Fruit fly (Drosophila melanogaster) whole organism, embryonic: ENCODE results near the gene Sp1.

Source experiments
- Aef1 ChIP-seq: fragments of 200-800 bp; sonication (Bioruptor generic); IDR thresholded peaks from 3 replicates; pipeline ENCODE4 v1.3.6; 2022; ENCODE audit warnings: missing biosample characterization, missing genetic modification characterization
- BEAF-32 ChIP-seq: fragments of 200-800 bp; sonication (Bioruptor generic); optimal IDR thresholded peaks from 3 replicates; lab custom pipeline; 2017; ENCODE audit warnings: missing biosample characterization, missing genetic modification characterization, mild to moderate bottlenecking, moderate library complexity, missing genetic modification reagents
- Blimp-1 ChIP-seq: fragments of 200-800 bp; sonication (Bioruptor generic); optimal IDR thresholded peaks from 3 replicates; lab custom pipeline; 2018; ENCODE audit warnings: missing biosample characterization, missing genetic modification characterization, mild to moderate bottlenecking, moderate library complexity, missing genetic modification reagents
- C15 ChIP-seq: fragments of 200-800 bp; sonication (Bioruptor generic); IDR thresholded peaks from 3 replicates; pipeline ENCODE4 v1.3.6; 2022; ENCODE audit warnings: missing biosample characterization, missing genetic modification characterization
- CG10209 ChIP-seq: fragments of 200-800 bp; sonication (Bioruptor generic); optimal IDR thresholded peaks from 3 replicates; lab custom pipeline; 2017; ENCODE audit warnings: missing biosample characterization, mild to moderate bottlenecking, missing genetic modification characterization, missing genetic modification reagents
- CG10462 ChIP-seq: fragments of 200-800 bp; sonication (Bioruptor generic); optimal IDR thresholded peaks from 2 replicates; lab custom pipeline; 2016; ENCODE audit warnings: missing biosample characterization, missing genetic modification characterization
- CG12219 ChIP-seq: fragments of 200-800 bp; sonication (Bioruptor generic); optimal IDR thresholded peaks from 3 replicates; lab custom pipeline; 2018; ENCODE audit warnings: missing biosample characterization, mild to moderate bottlenecking, missing genetic modification characterization
- CG12299 ChIP-seq: fragments of 200-800 bp; sonication (Bioruptor generic); optimal IDR thresholded peaks from 2 replicates; lab custom pipeline; 2018; ENCODE audit warnings: missing biosample characterization, mild to moderate bottlenecking, missing genetic modification characterization
- CG14441 ChIP-seq: fragments of 200-800 bp; sonication (Bioruptor generic); IDR thresholded peaks from 2 replicates; pipeline ENCODE4 v1.3.6; 2022; ENCODE audit warnings: missing biosample characterization, missing genetic modification characterization
- CG15514 ChIP-seq: fragments of 200-800 bp; sonication (Bioruptor generic); optimal IDR thresholded peaks from 3 replicates; lab custom pipeline; 2017; ENCODE audit warnings: missing biosample characterization, missing genetic modification characterization, mild to moderate bottlenecking, moderate library complexity, missing genetic modification reagents
- CG16779 ChIP-seq: fragments of 200-800 bp; sonication (Bioruptor generic); IDR thresholded peaks from 2 replicates; pipeline ENCODE4 v1.3.6; 2022; ENCODE audit warnings: missing biosample characterization, missing genetic modification characterization
- CG16863 ChIP-seq: fragments of 200-800 bp; sonication (Bioruptor generic); optimal IDR thresholded peaks from 3 replicates; lab custom pipeline; 2016; ENCODE audit warnings: missing biosample characterization, missing genetic modification characterization
- CG17359 ChIP-seq: fragments of 200-800 bp; sonication (Bioruptor generic); optimal IDR thresholded peaks from 3 replicates; lab custom pipeline; 2018; ENCODE audit warnings: missing biosample characterization, mild to moderate bottlenecking, missing genetic modification characterization, moderate library complexity
- CG32772 ChIP-seq: fragments of 200-800 bp; sonication (Bioruptor generic); IDR thresholded peaks from 2 replicates; pipeline ENCODE4 v1.3.6; 2022; ENCODE audit warnings: missing biosample characterization, missing genetic modification characterization
- CG4820 ChIP-seq: fragments of 200-800 bp; sonication (Bioruptor generic); optimal IDR thresholded peaks from 3 replicates; lab custom pipeline; 2016; ENCODE audit warnings: missing biosample characterization, missing genetic modification characterization
- CG7271 ChIP-seq: fragments of 200-800 bp; sonication (Bioruptor generic); optimal IDR thresholded peaks from 2 replicates; lab custom pipeline; 2018; ENCODE audit warnings: missing biosample characterization, mild to moderate bottlenecking, missing genetic modification characterization, moderate library complexity
- CG8765 ChIP-seq: fragments of 200-800 bp; sonication (Bioruptor generic); IDR thresholded peaks from 2 replicates; pipeline ENCODE4 v1.3.6; 2022; ENCODE audit warnings: missing biosample characterization, missing genetic modification characterization
- CG9727 ChIP-seq: fragments of 200-800 bp; sonication (Bioruptor generic); optimal IDR thresholded peaks from 3 replicates; lab custom pipeline; 2017; ENCODE audit warnings: missing biosample characterization, mild to moderate bottlenecking, missing genetic modification characterization
- CHES-1-like ChIP-seq: fragments of 200-800 bp; sonication (Bioruptor generic); optimal IDR thresholded peaks from 2 replicates; lab custom pipeline; 2016; ENCODE audit warnings: missing biosample characterization, missing genetic modification characterization
- CTCF ChIP-seq: fragments of 200-800 bp; sonication (Bioruptor generic); optimal IDR thresholded peaks from 2 replicates; lab custom pipeline; 2017; ENCODE audit warnings: missing biosample characterization, mild to moderate bottlenecking, missing genetic modification characterization, moderate library complexity
- Camta ChIP-seq: fragments of 200-800 bp; sonication (Bioruptor generic); optimal IDR thresholded peaks from 2 replicates; lab custom pipeline; 2016; ENCODE audit warnings: missing biosample characterization, missing genetic modification characterization
- Eip74EF ChIP-seq, 2 experiments: fragments of 200-800 bp in 1 of 2; fragments of >200 bp in 1 of 2; sonication (Bioruptor generic) in 1 of 2; optimal IDR thresholded peaks; 2 replicates each; lab custom pipeline; 2017 to 2019; ENCODE audit warnings: missing biosample characterization in 2 of 2, missing genetic modification characterization in 2 of 2, mild to moderate bottlenecking in 1 of 2, moderate library complexity in 1 of 2
- Ets97D ChIP-seq: fragments of 200-800 bp; sonication (Bioruptor generic); optimal IDR thresholded peaks from 3 replicates; lab custom pipeline; 2016; ENCODE audit warnings: missing biosample characterization, missing genetic modification characterization
- H2.0 ChIP-seq: fragments of 200-800 bp; sonication (Bioruptor generic); IDR thresholded peaks from 2 replicates; pipeline ENCODE4 v1.3.6; 2022; ENCODE audit warnings: missing biosample characterization, missing genetic modification characterization
- Hmr ChIP-seq: fragments of 200-800 bp; sonication (Bioruptor generic); optimal IDR thresholded peaks from 3 replicates; lab custom pipeline; 2017; ENCODE audit warnings: mild to moderate bottlenecking, missing biosample characterization, missing genetic modification reagents, missing genetic modification characterization
- Hr78 ChIP-seq, 2 experiments: fragments of 200-800 bp in 1 of 2; fragments of >200 bp in 1 of 2; sonication (Bioruptor generic) in 1 of 2; optimal IDR thresholded peaks; 2 replicates each; lab custom pipeline; 2017 to 2019; ENCODE audit warnings: missing biosample characterization in 2 of 2, missing genetic modification characterization in 2 of 2, mild to moderate bottlenecking in 1 of 2, moderate library complexity in 1 of 2
- Hsf ChIP-seq: fragments of 200-800 bp; sonication (Bioruptor generic); optimal IDR thresholded peaks from 3 replicates; lab custom pipeline; 2016; ENCODE audit warnings: missing biosample characterization, missing genetic modification characterization
- MBD-R2 ChIP-seq: fragments of 200-800 bp; sonication (Bioruptor generic); IDR thresholded peaks from 2 replicates; pipeline ENCODE4 v1.3.6; 2022; ENCODE audit warnings: missing biosample characterization, missing genetic modification characterization
- Nf-YA ChIP-seq: fragments of 200-800 bp; sonication (Bioruptor generic); IDR thresholded peaks from 2 replicates; pipeline ENCODE4 v1.3.6; 2022; ENCODE audit warnings: missing biosample characterization, missing genetic modification characterization
- Trl ChIP-seq, 3 experiments: fragments of >200 bp in 2 of 3; fragments of 200-800 bp in 1 of 3; sonication (Bioruptor generic) in 1 of 3; optimal IDR thresholded peaks; 2 replicates in 1 of 3; 3 replicates in 2 of 3; lab custom pipeline; 2016 to 2017; ENCODE audit warnings: missing biosample characterization in 1 of 3, missing genetic modification characterization in 1 of 3
- Xrp1 ChIP-seq: fragments of 200-800 bp; sonication (Bioruptor generic); IDR thresholded peaks from 2 replicates; pipeline ENCODE4 v1.3.6; 2022; ENCODE audit warnings: missing biosample characterization, missing genetic modification characterization
- al ChIP-seq: fragments of 200-800 bp; sonication (Bioruptor generic); IDR thresholded peaks from 2 replicates; pipeline ENCODE4 v1.3.6; 2022; ENCODE audit warnings: missing biosample characterization, missing genetic modification characterization
- bbx ChIP-seq: fragments of 200-800 bp; sonication (Bioruptor generic); IDR thresholded peaks from 2 replicates; pipeline ENCODE4 v1.3.6; 2022; ENCODE audit warnings: missing biosample characterization, missing genetic modification characterization; ENCODE audit not compliant: partially characterized antibody
- bcd ChIP-seq: fragments of 200-800 bp; sonication (Bioruptor generic); optimal IDR thresholded peaks from 2 replicates; lab custom pipeline; 2017; ENCODE audit warnings: missing biosample characterization, mild to moderate bottlenecking, missing genetic modification characterization
- btn ChIP-seq: fragments of 200-800 bp; sonication (Bioruptor generic); optimal IDR thresholded peaks from 2 replicates; lab custom pipeline; 2016; ENCODE audit warnings: missing biosample characterization, missing genetic modification characterization
- danr ChIP-seq: fragments of 200-800 bp; sonication (Bioruptor generic); IDR thresholded peaks from 2 replicates; pipeline ENCODE4 v1.3.6; 2022; ENCODE audit warnings: missing biosample characterization, missing genetic modification characterization
- gce ChIP-seq: fragments of 200-800 bp; sonication (Bioruptor generic); IDR thresholded peaks from 3 replicates; pipeline ENCODE4 v1.3.6; 2022; ENCODE audit warnings: missing biosample characterization, missing genetic modification characterization
- gcm ChIP-seq: fragments of 200-800 bp; sonication (Bioruptor generic); optimal IDR thresholded peaks from 2 replicates; lab custom pipeline; 2019; ENCODE audit warnings: missing biosample characterization, mild to moderate bottlenecking, missing genetic modification characterization, moderate library complexity
- gsb ChIP-seq: fragments of 200-800 bp; sonication (Bioruptor generic); IDR thresholded peaks from 2 replicates; pipeline ENCODE4 v1.3.6; 2022; ENCODE audit warnings: missing biosample characterization, missing genetic modification characterization
- lola ChIP-seq, 3 experiments: fragments of >200 bp in 2 of 3; fragments of 200-800 bp in 1 of 3; sonication (Bioruptor generic) in 1 of 3; optimal IDR thresholded peaks; 2 replicates each; lab custom pipeline; 2017 to 2019; ENCODE audit warnings: missing biosample characterization in 3 of 3, missing genetic modification characterization in 3 of 3, mild to moderate bottlenecking in 1 of 3, moderate library complexity in 1 of 3
- nerfin-2 ChIP-seq: fragments of 200-800 bp; sonication (Bioruptor generic); IDR thresholded peaks from 2 replicates; pipeline ENCODE4 v1.3.6; 2022; ENCODE audit warnings: missing biosample characterization, missing genetic modification characterization; ENCODE audit not compliant: partially characterized antibody
- odd ChIP-seq: fragments of 200-800 bp; sonication (Bioruptor generic); optimal IDR thresholded peaks from 2 replicates; lab custom pipeline; 2017; ENCODE audit warnings: missing biosample characterization, mild to moderate bottlenecking, missing genetic modification characterization
- p53 ChIP-seq: fragments of 200-800 bp; sonication (Bioruptor generic); optimal IDR thresholded peaks from 2 replicates; lab custom pipeline; 2016; ENCODE audit warnings: missing biosample characterization, missing genetic modification characterization
- pfk ChIP-seq: fragments of 200-800 bp; sonication (Bioruptor generic); optimal IDR thresholded peaks from 2 replicates; lab custom pipeline; 2018; ENCODE audit warnings: missing biosample characterization, mild to moderate bottlenecking, missing genetic modification characterization, moderate library complexity
- phol ChIP-seq: fragments of 200-800 bp; sonication (Bioruptor generic); optimal IDR thresholded peaks from 3 replicates; lab custom pipeline; 2018; ENCODE audit warnings: missing biosample characterization, mild to moderate bottlenecking, missing genetic modification characterization, moderate library complexity
- run ChIP-seq: fragments of 200-800 bp; sonication (Bioruptor generic); optimal IDR thresholded peaks from 3 replicates; lab custom pipeline; 2018; ENCODE audit warnings: missing biosample characterization, mild to moderate bottlenecking, missing genetic modification characterization
- sisA ChIP-seq: fragments of 200-800 bp; sonication (Bioruptor generic); IDR thresholded peaks from 2 replicates; pipeline ENCODE4 v1.3.6; 2022; ENCODE audit warnings: missing biosample characterization, missing genetic modification characterization
- unc-4 ChIP-seq: fragments of 200-800 bp; sonication (Bioruptor generic); IDR thresholded peaks from 2 replicates; pipeline ENCODE4 v1.3.6; 2022; ENCODE audit warnings: missing biosample characterization, missing genetic modification characterization; ENCODE audit not compliant: partially characterized antibody
- vfl ChIP-seq: fragments of 200-800 bp; sonication (Bioruptor generic); optimal IDR thresholded peaks from 2 replicates; lab custom pipeline; 2016; ENCODE audit warnings: missing biosample characterization, missing genetic modification characterization
- z ChIP-seq: fragments of 200-800 bp; sonication (Bioruptor generic); IDR thresholded peaks from 3 replicates; pipeline ENCODE4 v1.3.6; 2022; ENCODE audit warnings: missing biosample characterization, missing genetic modification characterization

The Sp1 gene

dm6 chrX:9778545-9778944 is 49.1 kb downstream of the Sp1 start, which contains the start of gene CG1354 (continued):
- no peak for TF ChIP-seq danr (GFP tag; lab: Robert Waterston, UW)
- TF ChIP-seq al (GFP tag; lab: Robert Waterston, UW) = peak; percentile 62
- peak; percentile 59; the same call in 1 of the 3 replicates for TF ChIP-seq gce (GFP tag; lab: Robert Waterston, UW)
- peak; percentile 56; the same call in 1 of the 2 replicates for TF ChIP-seq CG8765 (GFP tag; lab: Robert Waterston, UW)
- TF ChIP-seq CG12299 = no peak
- TF ChIP-seq Blimp-1 (GFP tag; lab: Kevin White, UChicago) = no peak
- peak; percentile 54 for TF ChIP-seq CG4820
- no peak for TF ChIP-seq CG7271 (tag; lab: Kevin White, UChicago)
- peak; percentile 100 for TF ChIP-seq CTCF (GFP tag; lab: Kevin White, UChicago)
- TF ChIP-seq Nf-YA (GFP tag; lab: Robert Waterston, UW) = peak; percentile 49; the same call in 1 of the 2 replicates
- TF ChIP-seq CG10209 (GFP tag; lab: Kevin White, UChicago) = peak; percentile 70
- peak; percentile 67 for TF ChIP-seq Camta (GFP tag; lab: Kevin White, UChicago)
- no peak for TF ChIP-seq run (tag; lab: Kevin White, UChicago)
- TF ChIP-seq CG14441 (GFP tag; lab: Robert Waterston, UW) = peak; percentile 69
- TF ChIP-seq Hmr = peak; percentile 78
- no peak for TF ChIP-seq Trl (optimal IDR thresholded peaks at IDR 0.05; lab: Kevin White, UChicago)
- TF ChIP-seq Trl (GFP tag; optimal IDR thresholded peaks at IDR 0.05; lab: Kevin White, UChicago) = peak; percentile 80
- peak; percentile 67; the same call in 1 of the 2 replicates for TF ChIP-seq CG16779 (GFP tag; lab: Robert Waterston, UW)
- TF ChIP-seq odd (GFP tag; lab: Kevin White, UChicago) = no peak
- peak; percentile 42 for TF ChIP-seq btn (GFP tag; lab: Kevin White, UChicago)
- TF ChIP-seq vfl (GFP tag; lab: Kevin White, UChicago) = no peak
- peak; percentile 94 for TF ChIP-seq MBD-R2 (GFP tag; lab: Robert Waterston, UW)
- TF ChIP-seq CG10462 (GFP tag; lab: Kevin White, UChicago) = peak; percentile 30
- no peak for TF ChIP-seq Eip74EF (GFP tag; optimal IDR thresholded peaks at IDR 0.05; lab: Kevin White, UChicago)
- peak; percentile 85 for TF ChIP-seq sisA (GFP tag; lab: Robert Waterston, UW)
- TF ChIP-seq CG9727 (GFP tag; lab: Kevin White, UChicago) = peak; percentile 64
- TF ChIP-seq Aef1 (GFP tag; lab: Robert Waterston, UW) = peak; percentile 68
- peak; percentile 81 for TF ChIP-seq CG15514 (GFP tag; lab: Kevin White, UChicago)
- no peak for TF ChIP-seq gcm (GFP tag; lab: Kevin White, UChicago)
- TF ChIP-seq H2.0 = peak; percentile 49
- TF ChIP-seq Ets97D (GFP tag; lab: Kevin White, UChicago) = peak; percentile 93
- peak; percentile 79 for TF ChIP-seq Hsf (GFP tag; lab: Kevin White, UChicago)
- TF ChIP-seq CG16863 (GFP tag; lab: Kevin White, UChicago) = peak; percentile 59
- TF ChIP-seq lola (GFP tag; optimal IDR thresholded peaks at IDR 0.05; lab: Kevin White, UChicago) = peak in 1 of 3 experiments; percentile 4
- peak; percentile 3 for TF ChIP-seq CG12219 (GFP tag; lab: Kevin White, UChicago)
- TF ChIP-seq CHES-1-like (GFP tag; lab: Kevin White, UChicago) = peak; percentile 84
- TF ChIP-seq unc-4 = no peak
- no peak for TF ChIP-seq nerfin-2 (GFP tag; lab: Robert Waterston, UW)
- peak; percentile 62 for TF ChIP-seq phol (tag; lab: Kevin White, UChicago)
- TF ChIP-seq CG17359 (tag; lab: Kevin White, UChicago) = peak; percentile 60
- peak; percentile 64 for TF ChIP-seq CG32772 (GFP tag; lab: Robert Waterston, UW)
- peak; percentile 82 for TF ChIP-seq bcd
- peak; percentile 62; the same call in 1 of the 2 replicates for TF ChIP-seq bbx (GFP tag; lab: Robert Waterston, UW)
- TF ChIP-seq Xrp1 (GFP tag; lab: Robert Waterston, UW) = peak; percentile 36; the same call in 1 of the 2 replicates
- peak; percentile 58; the same call in 1 of the 2 replicates for TF ChIP-seq gsb
- TF ChIP-seq BEAF-32 (GFP tag; lab: Kevin White, UChicago) = peak; percentile 42
- TF ChIP-seq p53 (GFP tag; lab: Kevin White, UChicago) = peak; percentile 61
- no peak for TF ChIP-seq Hr78 (GFP tag; optimal IDR thresholded peaks at IDR 0.05; lab: Kevin White, UChicago)
- TF ChIP-seq pfk (GFP tag; lab: Kevin White, UChicago) = peak; percentile 13
- no peak for TF ChIP-seq z (GFP tag; lab: Robert Waterston, UW)
- TF ChIP-seq C15 (GFP tag; lab: Robert Waterston, UW) = 0 out of 3 replicates have a peak, but pooled peaks have one; percentile 50
